Worm (Caenorhabditis elegans): Measurements from ENCODE around the gene F25B4.8.

ce11 chrV:5717237-5717935 is 25.9 kb upstream of the F25B4.8 start, which contains the start of gene rga-3:
- no peak for TF ChIP-seq zag-1 (tag; optimal IDR thresholded peaks at IDR 0.05)
- no peak for TF ChIP-seq ces-1 (GFP tag; optimal IDR thresholded peaks at IDR 0.05)
- TF ChIP-seq xbp-1 (tag; optimal IDR thresholded peaks at IDR 0.05), result no peak
- no peak for TF ChIP-seq egl-27 (tag; optimal IDR thresholded peaks at IDR 0.05)
- TF ChIP-seq jun-1 (tag; optimal IDR thresholded peaks at IDR 0.05), result no peak
- no peak for TF ChIP-seq ceh-90 (tag; optimal IDR thresholded peaks at IDR 0.05)
- TF ChIP-seq snpc-4 (tag; optimal IDR thresholded peaks at IDR 0.05), result no peak
- no peak for TF ChIP-seq sptf-1 (tag; optimal IDR thresholded peaks at IDR 0.05)
- no peak for TF ChIP-seq tlp-1 (tag; optimal IDR thresholded peaks at IDR 0.05)
